Worm (Caenorhabditis elegans): Measurements from ENCODE around the gene col-127.
A peak's percentile ranks its signal among the peaks of the same experiment; 100 is the strongest.

The col-127 gene

ce11 chrIV:11310624-11311023 lies 44.6 kb upstream of the col-127 start, which contains the start of gene znf-207 (continued):
- TF ChIP-seq unc-55 (GFP tag; optimal IDR thresholded peaks at IDR 0.05), result no peak
- peak; percentile 54 for TF ChIP-seq fax-1 (tag; optimal IDR thresholded peaks at IDR 0.05)
- TF ChIP-seq hlh-30 (tag; optimal IDR thresholded peaks at IDR 0.05; ENCODE audit: insufficient read depth), result no peak
- TF ChIP-seq K09A11.1 (tag; optimal IDR thresholded peaks at IDR 0.05; ENCODE audit: insufficient read depth), result peak; percentile 54
- peak; percentile 78 for TF ChIP-seq elt-2 (tag; optimal IDR thresholded peaks at IDR 0.05)
- TF ChIP-seq ceh-19 (GFP tag; optimal IDR thresholded peaks at IDR 0.05), result peak; percentile 52
- no peak for TF ChIP-seq hlh-13 (GFP tag; optimal IDR thresholded peaks at IDR 0.05)
- peak; percentile 67 for TF ChIP-seq nfya-1 (tag; optimal IDR thresholded peaks at IDR 0.05)
- peak; percentile 78 for TF ChIP-seq tbx-2 (tag; optimal IDR thresholded peaks at IDR 0.05)
- no peak for TF ChIP-seq unc-3 (GFP tag; conservative IDR thresholded peaks at IDR 0.05)
- peak; percentile 65 for TF ChIP-seq unc-3 (tag; optimal IDR thresholded peaks at IDR 0.05)
- TF ChIP-seq sox-2 (GFP tag; IDR thresholded peaks at IDR 0.05), result 0 out of 2 replicates have a peak, but pooled peaks have one; percentile 23
- no peak for TF ChIP-seq ztf-16 (tag; optimal IDR thresholded peaks at IDR 0.05)
- peak; percentile 99 for TF ChIP-seq unc-42 (tag; optimal IDR thresholded peaks at IDR 0.05)
- no peak for TF ChIP-seq pqm-1 (tag; optimal IDR thresholded peaks at IDR 0.05)
- TF ChIP-seq nhr-11 (tag; optimal IDR thresholded peaks at IDR 0.05), result no peak
- peak; percentile 36 for TF ChIP-seq madf-2 (tag; optimal IDR thresholded peaks at IDR 0.05)
- peak; percentile 59 for TF ChIP-seq ceh-34 (tag; optimal IDR thresholded peaks at IDR 0.05)

ce11 chrIV:11307770-11308169 lies 41.8 kb upstream of the col-127 start:
- no peak for TF ChIP-seq unc-3 (GFP tag; conservative IDR thresholded peaks at IDR 0.05)
- no peak for TF ChIP-seq unc-3 (tag; optimal IDR thresholded peaks at IDR 0.05)

- no peak for TF ChIP-seq ets-4 (tag; optimal IDR thresholded peaks at IDR 0.05)
- TF ChIP-seq unc-42 (tag; optimal IDR thresholded peaks at IDR 0.05), result no peak
- TF ChIP-seq pqm-1 (tag; optimal IDR thresholded peaks at IDR 0.05), result no peak
- TF ChIP-seq unc-3 (GFP tag; conservative IDR thresholded peaks at IDR 0.05), result no peak
- no peak for TF ChIP-seq unc-3 (tag; optimal IDR thresholded peaks at IDR 0.05)
- TF ChIP-seq ceh-9 (tag; optimal IDR thresholded peaks at IDR 0.05), result no peak
- no peak for TF ChIP-seq hlh-30 (tag; optimal IDR thresholded peaks at IDR 0.05; ENCODE audit: insufficient read depth)
- TF ChIP-seq hlh-13 (GFP tag; optimal IDR thresholded peaks at IDR 0.05), result no peak
- TF ChIP-seq sox-4 (tag; optimal IDR thresholded peaks at IDR 0.05), result no peak
- TF ChIP-seq fkh-10 (GFP tag; optimal IDR thresholded peaks at IDR 0.05), result no peak
- no peak for TF ChIP-seq ref-2 (tag; optimal IDR thresholded peaks at IDR 0.05)
- TF ChIP-seq lin-11 (tag; optimal IDR thresholded peaks at IDR 0.05), result no peak
- no peak for TF ChIP-seq pax-1 (tag; optimal IDR thresholded peaks at IDR 0.05)
- no peak for TF ChIP-seq Y22D7AL.16 (tag; optimal IDR thresholded peaks at IDR 0.05)
Measured at ce11 chrIV:11306548-11306947, 40.6 kb upstream of the col-127 start, which contains the start of gene B0035.13. Gene B0035.13 (minus strand): TSS chrIV:11306720.

- TF ChIP-seq pax-1 (tag; optimal IDR thresholded peaks at IDR 0.05) (no peak), ahr-1 (tag; optimal IDR thresholded peaks at IDR 0.05) (no peak), pha-2 (tag; optimal IDR thresholded peaks at IDR 0.05) (no peak), sox-2 (GFP tag; IDR thresholded peaks at IDR 0.05) (no peak), ceh-24 (tag; optimal IDR thresholded peaks at IDR 0.05) (no peak), nhr-232 (tag; optimal IDR thresholded peaks at IDR 0.05) (no peak), ztf-16 (tag; optimal IDR thresholded peaks at IDR 0.05) (no peak), ceh-22 (tag; optimal IDR thresholded peaks at IDR 0.05) (no peak), ceh-30 (tag; optimal IDR thresholded peaks at IDR 0.05) (no peak), hlh-6 (tag; optimal IDR thresholded peaks at IDR 0.05) (no peak), unc-3 (GFP tag; conservative IDR thresholded peaks at IDR 0.05) (no peak), unc-3 (tag; optimal IDR thresholded peaks at IDR 0.05) (no peak), odd-2 (tag; optimal IDR thresholded peaks at IDR 0.05) (no peak), nfya-1 (tag; optimal IDR thresholded peaks at IDR 0.05) (no peak), hlh-13 (GFP tag; optimal IDR thresholded peaks at IDR 0.05) (no peak), ama-1 (optimal IDR thresholded peaks at IDR 0.05) (no peak), zip-5 (tag; optimal IDR thresholded peaks at IDR 0.05) (no peak), unc-55 (GFP tag; optimal IDR thresholded peaks at IDR 0.05) (no peak), ceh-18 (tag; optimal IDR thresholded peaks at IDR 0.05) (no peak)
Measured at ce11 chrIV:11304970-11305369, 39.0 kb upstream of the col-127 start.
